Worm (Caenorhabditis elegans) whole organism, L4 larva: ENCODE results near the gene unc-10.
A peak's percentile ranks its signal among the peaks of the same experiment; 100 is the strongest.

Experiments used
- D1046.2 ChIP-seq: fragments of 200-800 bp; sonication (Bioruptor generic); IDR thresholded peaks from 2 replicates; pipeline ENCODE4 v1.3.6; 2022; ENCODE audit warnings: missing genetic modification characterization, missing compliant biosample characterization
- T20F7.1 ChIP-seq: fragments of 200-800 bp; sonication (Bioruptor generic); optimal IDR thresholded peaks from 2 replicates; lab custom pipeline; 2018; ENCODE audit warnings: mild to moderate bottlenecking, missing genetic modification characterization, missing compliant biosample characterization
- T26A8.4 ChIP-seq: fragments of 200-800 bp; sonication (Bioruptor generic); IDR thresholded peaks from 2 replicates; pipeline ENCODE4 v1.3.6; 2022; ENCODE audit warnings: missing genetic modification characterization, missing compliant biosample characterization
- ZK546.5 ChIP-seq, 2 experiments: sonication (generic microtip); optimal IDR thresholded peaks; 2 replicates each; lab custom pipeline; 2017; ENCODE audit warnings: missing biosample characterization in 2 of 2, missing genetic modification characterization in 2 of 2
- aha-1 ChIP-seq: fragments of 150-350 bp; peaks from one replicate; lab custom pipeline; 2014; ENCODE audit warnings: missing biosample characterization, missing genetic modification characterization
- ama-1 ChIP-seq: fragments of 150-350 bp; optimal IDR thresholded peaks from 2 replicates; lab custom pipeline; 2014; ENCODE audit warnings: inconsistent platforms, mixed read lengths
- attf-4 ChIP-seq: sonication (generic microtip); optimal IDR thresholded peaks from 3 replicates; lab custom pipeline; 2017; ENCODE audit warnings: missing biosample characterization, missing genetic modification characterization
- ceh-20 ChIP-seq: fragments of 200-800 bp; sonication (Bioruptor generic); IDR thresholded peaks from 2 replicates; pipeline ENCODE4 v1.3.6; 2022; ENCODE audit warnings: missing genetic modification reagents, missing genetic modification characterization, missing compliant biosample characterization
- ceh-28 ChIP-seq: fragments of 150-350 bp; optimal IDR thresholded peaks from 2 replicates; lab custom pipeline; 2014; ENCODE audit warnings: missing biosample characterization, missing genetic modification reagents, missing genetic modification characterization
- ceh-44 ChIP-seq: fragments of 200-800 bp; sonication (Bioruptor generic); IDR thresholded peaks from 2 replicates; pipeline ENCODE4 v1.3.6; 2022; ENCODE audit warnings: missing genetic modification reagents, missing genetic modification characterization, missing compliant biosample characterization
- daf-16 ChIP-seq, 3 experiments: sonication (generic microtip); optimal IDR thresholded peaks; 2 replicates each; lab custom pipeline; 2016 to 2017; ENCODE audit warnings: missing genetic modification characterization in 3 of 3, missing genetic modification reagents in 3 of 3, mild to moderate bottlenecking in 2 of 3, missing compliant biosample characterization in 2 of 3, missing biosample characterization in 1 of 3, moderate library complexity in 1 of 3
- dmd-6 ChIP-seq: fragments of 200-800 bp; sonication (Bioruptor generic); IDR thresholded peaks from 2 replicates; pipeline ENCODE4 v1.3.6; 2022; ENCODE audit warnings: missing genetic modification reagents, missing genetic modification characterization, missing compliant biosample characterization
- dve-1 ChIP-seq: sonication (generic microtip); optimal IDR thresholded peaks from 2 replicates; lab custom pipeline; 2017; ENCODE audit warnings: antibody characterized with exemption, mild to moderate bottlenecking, missing genetic modification characterization, missing compliant biosample characterization; ENCODE audit not compliant: insufficient read depth
- egl-27 ChIP-seq: sonication (generic microtip); optimal IDR thresholded peaks from 3 replicates; lab custom pipeline; 2017; ENCODE audit warnings: missing biosample characterization, missing genetic modification reagents, missing genetic modification characterization
- hlh-11 ChIP-seq: fragments of 200-800 bp; sonication (Bioruptor generic); optimal IDR thresholded peaks from 2 replicates; lab custom pipeline; 2018; ENCODE audit warnings: mild to moderate bottlenecking, missing genetic modification characterization, missing compliant biosample characterization
- hlh-30 ChIP-seq: sonication (generic microtip); optimal IDR thresholded peaks from 2 replicates; lab custom pipeline; 2017; ENCODE audit warnings: antibody characterized with exemption, mild to moderate bottlenecking, missing genetic modification characterization, missing compliant biosample characterization; ENCODE audit not compliant: insufficient read depth
- lin-13 ChIP-seq: fragments of 150-350 bp; optimal IDR thresholded peaks from 2 replicates; lab custom pipeline; 2014; ENCODE audit warnings: missing biosample characterization, missing genetic modification reagents, missing genetic modification characterization
- lin-15B ChIP-seq: fragments of 150-350 bp; sonication (generic microtip); optimal IDR thresholded peaks from 3 replicates; lab custom pipeline; 2014; ENCODE audit warnings: missing biosample characterization, missing genetic modification characterization
- lin-38 ChIP-seq: fragments of 200-800 bp; sonication (Bioruptor generic); IDR thresholded peaks from 2 replicates; pipeline ENCODE4 v1.3.6; 2022; ENCODE audit warnings: missing genetic modification reagents, missing genetic modification characterization, missing compliant biosample characterization
- lsy-2 ChIP-seq, 2 experiments: fragments of 150-350 bp in 1 of 2; sonication (generic microtip) in 1 of 2; optimal IDR thresholded peaks; 2 replicates each; lab custom pipeline; 2014 to 2017; ENCODE audit warnings: missing biosample characterization in 2 of 2, missing genetic modification characterization in 2 of 2
- mdl-1 ChIP-seq, 2 experiments: fragments of 150-350 bp in 1 of 2; sonication (generic microtip) in 1 of 2; optimal IDR thresholded peaks; 2 replicates each; lab custom pipeline; 2014 to 2017; ENCODE audit warnings: missing biosample characterization in 2 of 2, missing genetic modification characterization in 2 of 2
- mdt-29 ChIP-seq: fragments of 200-800 bp; sonication (Bioruptor generic); IDR thresholded peaks from 2 replicates; pipeline ENCODE4 v1.3.6; 2022; ENCODE audit warnings: missing genetic modification reagents, missing genetic modification characterization, missing compliant biosample characterization
- mep-1 ChIP-seq: fragments of 150-350 bp; sonication (generic microtip); optimal IDR thresholded peaks from 3 replicates; lab custom pipeline; 2014; ENCODE audit warnings: missing biosample characterization, missing genetic modification characterization
- mes-2 ChIP-seq: sonication (generic microtip); optimal IDR thresholded peaks from 2 replicates; lab custom pipeline; 2016; ENCODE audit warnings: missing genotype, mild to moderate bottlenecking, missing genetic modification characterization, missing compliant biosample characterization; ENCODE audit not compliant: poor library complexity, severe bottlenecking
- mxl-3 ChIP-seq: fragments of 200-800 bp; sonication (Bioruptor generic); optimal IDR thresholded peaks from 2 replicates; lab custom pipeline; 2018; ENCODE audit warnings: mild to moderate bottlenecking, missing genetic modification characterization, missing compliant biosample characterization
- nhr-10 ChIP-seq: fragments of 150-350 bp; optimal IDR thresholded peaks from 2 replicates; lab custom pipeline; 2014; ENCODE audit warnings: missing biosample characterization, missing genetic modification characterization
- nhr-102 ChIP-seq: sonication (generic microtip); optimal IDR thresholded peaks from 2 replicates; lab custom pipeline; 2016; ENCODE audit warnings: mild to moderate bottlenecking, missing genetic modification characterization, moderate library complexity, missing compliant biosample characterization
- nhr-28 ChIP-seq: fragments of 150-350 bp; optimal IDR thresholded peaks from 2 replicates; lab custom pipeline; 2014; ENCODE audit warnings: missing biosample characterization, missing genetic modification characterization
- nhr-48 ChIP-seq: sonication (generic microtip); optimal IDR thresholded peaks from 2 replicates; lab custom pipeline; 2016; ENCODE audit warnings: mild to moderate bottlenecking, missing genetic modification characterization, missing compliant biosample characterization
- nhr-6 ChIP-seq: fragments of 150-350 bp; optimal IDR thresholded peaks from 2 replicates; lab custom pipeline; 2014; ENCODE audit warnings: missing biosample characterization, missing genetic modification characterization
- nhr-77 ChIP-seq: fragments of 150-350 bp; optimal IDR thresholded peaks from 2 replicates; lab custom pipeline; 2014; ENCODE audit warnings: missing biosample characterization, missing genetic modification characterization
- pha-4 ChIP-seq, 2 experiments: fragments of 150-350 bp in 1 of 2; fragments of 200-800 bp in 1 of 2; sonication (Bioruptor generic) in 1 of 2; IDR thresholded peaks in 1 of 2; optimal IDR thresholded peaks in 1 of 2; 2 replicates each; pipeline versions ENCODE4 v1.3.6 to Lab custom; 2014 to 2022; ENCODE audit warnings: missing genetic modification characterization in 2 of 2, missing genetic modification reagents in 2 of 2, missing biosample characterization in 1 of 2, missing compliant biosample characterization in 1 of 2
- php-3 ChIP-seq: fragments of 200-800 bp; sonication (Bioruptor generic); IDR thresholded peaks from 2 replicates; pipeline ENCODE4 v1.3.6; 2022; ENCODE audit warnings: missing genetic modification reagents, missing genetic modification characterization, missing compliant biosample characterization
- pqm-1 ChIP-seq: sonication (generic microtip); optimal IDR thresholded peaks from 2 replicates; lab custom pipeline; 2017; ENCODE audit warnings: missing biosample characterization, missing genetic modification characterization
- saeg-2 ChIP-seq: fragments of 200-800 bp; sonication (Bioruptor generic); IDR thresholded peaks from 2 replicates; pipeline ENCODE4 v1.3.6; 2022; ENCODE audit warnings: missing genetic modification reagents, missing genetic modification characterization, missing compliant biosample characterization
- set-16 ChIP-seq: fragments of 200-800 bp; sonication (Bioruptor generic); IDR thresholded peaks from 2 replicates; pipeline ENCODE4 v1.3.6; 2022; ENCODE audit warnings: missing genetic modification reagents, missing genetic modification characterization, missing compliant biosample characterization
- tra-1 ChIP-seq: fragments of 200-800 bp; sonication (Bioruptor generic); IDR thresholded peaks from 2 replicates; pipeline ENCODE4 v1.3.6; 2022; ENCODE audit warnings: missing genetic modification reagents, missing genetic modification characterization, missing compliant biosample characterization
- unc-130 ChIP-seq: sonication (generic microtip); optimal IDR thresholded peaks from 2 replicates; lab custom pipeline; 2016; ENCODE audit warnings: missing genetic modification reagents, missing genetic modification characterization, missing compliant biosample characterization
- unc-62 ChIP-seq, 3 experiments: fragments of 150-350 bp in 1 of 3; sonication (generic microtip); optimal IDR thresholded peaks in 2 of 3; peaks in 1 of 3; 1 replicate in 1 of 3; 2 replicates in 2 of 3; lab custom pipeline; 2014 to 2017; ENCODE audit warnings: missing biosample characterization in 3 of 3, missing genetic modification characterization in 3 of 3, missing genetic modification reagents in 3 of 3, missing genotype in 1 of 3

unc-10 gene

DNA sequence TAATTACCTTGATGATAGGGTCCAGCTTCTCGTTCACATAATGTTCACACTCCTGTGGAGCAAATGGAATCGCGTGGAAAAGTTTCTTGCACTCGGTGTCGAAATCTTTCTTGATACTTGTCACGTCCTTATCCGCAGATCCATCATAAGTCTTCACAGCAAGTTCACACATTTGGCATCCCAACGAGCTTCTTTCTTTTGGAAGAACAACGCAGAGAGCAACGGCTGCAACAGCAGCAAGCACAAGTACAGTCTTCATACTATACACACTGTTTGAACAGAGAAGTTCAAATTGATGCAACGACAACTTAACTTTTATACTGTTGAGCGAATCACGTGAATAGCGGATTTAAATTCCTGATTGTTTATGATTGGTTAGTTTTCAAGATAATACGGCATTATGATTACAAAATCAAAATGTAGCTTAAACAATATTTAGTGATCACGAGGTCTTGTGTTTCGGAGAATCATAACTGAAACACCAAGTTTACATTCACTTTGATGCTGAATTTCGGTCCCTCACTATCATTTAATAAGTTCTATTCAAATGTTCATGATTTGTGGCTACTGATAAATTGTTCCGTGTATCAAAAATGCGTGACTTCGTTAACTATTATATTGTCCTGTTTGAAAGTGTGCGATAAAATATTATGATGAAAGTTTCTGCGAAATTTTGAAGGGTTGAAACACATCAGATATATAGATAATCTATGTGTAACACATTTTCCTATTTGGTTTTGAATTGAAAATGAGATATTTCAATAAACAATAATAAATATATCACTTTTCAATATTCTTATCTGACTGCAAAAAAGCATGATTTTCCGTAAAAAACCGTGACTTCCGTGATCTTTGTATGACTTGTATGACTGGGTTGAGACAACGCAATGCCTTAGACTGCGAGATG lies 36.6 kb upstream of the unc-10 start, which contains the start of the genes spp-2 and spp-6:
spp-2 (minus strand) TSS at position 334 of the 907 bp plus-strand sequence.
spp-6 (plus strand) TSS at position 857 of the 907 bp plus-strand sequence.
- TF ChIP-seq ZK546.5 (tag; optimal IDR thresholded peaks at IDR 0.05; lab: Kevin White, UChicago): no peak
- TF ChIP-seq ceh-20: peak; percentile 55; the same call in 1 of the 2 replicates
- peak in 1 of 2 experiments; percentile 88 for TF ChIP-seq unc-62 (GFP tag; optimal IDR thresholded peaks at IDR 0.05 in 1 of 2; lab: Kevin White, UChicago)
- TF ChIP-seq unc-62 (tag; optimal IDR thresholded peaks at IDR 0.05; lab: Kevin White, UChicago): no peak
- peak; percentile 96 for TF ChIP-seq pqm-1 (tag; lab: Kevin White, UChicago)
- peak; percentile 53 for TF ChIP-seq nhr-6
- peak; percentile 7 for TF ChIP-seq ama-1 (lab: Kevin White, UChicago)
- TF ChIP-seq nhr-28 (tag; lab: Kevin White, UChicago): peak; percentile 38
- no peak for TF ChIP-seq ceh-44
- peak; percentile 16; the same call in 1 of the 2 replicates for TF ChIP-seq pha-4 (GFP tag; IDR thresholded peaks at IDR 0.05; lab: Robert Waterston, UW)
- no peak for TF ChIP-seq pha-4 (tag; optimal IDR thresholded peaks at IDR 0.05; lab: Kevin White, UChicago)
- TF ChIP-seq nhr-10: peak; percentile 12
- TF ChIP-seq set-16 (GFP tag; lab: Robert Waterston, UW): no peak
- TF ChIP-seq aha-1 (tag; lab: Kevin White, UChicago): no peak
- peak; percentile 21; the same call in 1 of the 2 replicates for TF ChIP-seq mdt-29 (GFP tag; lab: Robert Waterston, UW)
- no peak for TF ChIP-seq egl-27 (tag; lab: Kevin White, UChicago)
- TF ChIP-seq dmd-6 (GFP tag; lab: Robert Waterston, UW): peak; percentile 76
- peak; percentile 86 for TF ChIP-seq dve-1 (tag; lab: Kevin White, UChicago)
- peak; percentile 63; the same call in 1 of the 2 replicates for TF ChIP-seq T26A8.4 (GFP tag; lab: Robert Waterston, UW)
- peak; percentile 0 for TF ChIP-seq nhr-77
- TF ChIP-seq mes-2 (tag; lab: Kevin White, UChicago): peak; percentile 29
- TF ChIP-seq hlh-11 (tag; lab: Kevin White, UChicago): peak; percentile 65
- TF ChIP-seq nhr-102: peak; percentile 10
- TF ChIP-seq ceh-28 (tag; lab: Kevin White, UChicago): no peak
- peak; percentile 75; the same call in 1 of the 2 replicates for TF ChIP-seq saeg-2 (GFP tag; lab: Robert Waterston, UW)
- TF ChIP-seq daf-16 (GFP tag; optimal IDR thresholded peaks at IDR 0.05; lab: Kevin White, UChicago): no peak
- TF ChIP-seq daf-16 (tag; optimal IDR thresholded peaks at IDR 0.05; lab: Kevin White, UChicago): peak; percentile 89

- no peak for TF ChIP-seq D1046.2 (GFP tag; lab: Robert Waterston, UW)
- peak; percentile 85 for TF ChIP-seq dve-1 (tag; lab: Kevin White, UChicago)
- TF ChIP-seq lin-13: no peak
- peak; percentile 89 for TF ChIP-seq php-3 (GFP tag; lab: Robert Waterston, UW)
- TF ChIP-seq hlh-11 (tag; lab: Kevin White, UChicago): peak; percentile 73
- TF ChIP-seq mdl-1 (tag; optimal IDR thresholded peaks at IDR 0.05; lab: Kevin White, UChicago): peak in 1 of 2 experiments; percentile 60
- peak in 1 of 2 experiments; percentile 43 for TF ChIP-seq daf-16 (GFP tag; optimal IDR thresholded peaks at IDR 0.05; lab: Kevin White, UChicago)
- TF ChIP-seq daf-16 (tag; optimal IDR thresholded peaks at IDR 0.05; lab: Kevin White, UChicago): peak; percentile 90
- TF ChIP-seq unc-130 (GFP tag; lab: Kevin White, UChicago): no peak
- TF ChIP-seq tra-1 (GFP tag; lab: Robert Waterston, UW): 0 out of 2 replicates have a peak, but pooled peaks have one; percentile 45
- TF ChIP-seq dmd-6 (GFP tag; lab: Robert Waterston, UW): peak; percentile 89
- no peak for TF ChIP-seq nhr-6
- peak; percentile 43 for TF ChIP-seq nhr-48 (tag; lab: Kevin White, UChicago)
- no peak for TF ChIP-seq lin-15B (tag; lab: Kevin White, UChicago)
- TF ChIP-seq T20F7.1: peak; percentile 42
- TF ChIP-seq aha-1 (tag; lab: Kevin White, UChicago): peak; percentile 15
- peak; percentile 79 for TF ChIP-seq nhr-28 (tag; lab: Kevin White, UChicago)
- peak; percentile 49 for TF ChIP-seq mep-1 (tag; lab: Kevin White, UChicago)
- peak; percentile 24 for TF ChIP-seq mxl-3 (GFP tag; lab: Kevin White, UChicago)
- 0 out of 2 replicates have a peak, but pooled peaks have one; percentile 44 for TF ChIP-seq T26A8.4 (GFP tag; lab: Robert Waterston, UW)
- peak; percentile 31 for TF ChIP-seq mes-2 (tag; lab: Kevin White, UChicago)
- TF ChIP-seq pqm-1 (tag; lab: Kevin White, UChicago): peak; percentile 90
- peak in 1 of 2 experiments; percentile 67 for TF ChIP-seq lsy-2 (tag; optimal IDR thresholded peaks at IDR 0.05; lab: Kevin White, UChicago)
- TF ChIP-seq hlh-30 (tag; lab: Kevin White, UChicago): peak; percentile 54
- TF ChIP-seq lin-38: no peak
- TF ChIP-seq attf-4 (tag; lab: Kevin White, UChicago): no peak
- peak; percentile 56 for TF ChIP-seq nhr-102
- peak; percentile 39 for TF ChIP-seq nhr-77
Measured at ce11 chrX:7315329-7315728, 35.2 kb upstream of the unc-10 start, which contains the start of gene spp-3. spp-3 (minus strand) TSS chrX:7315353.
